Fruit fly (Drosophila melanogaster) whole organism, embryonic: ENCODE measurements around the gene CG6749.

ENCODE experiments used
- Antp ChIP-seq: fragments of 200-800 bp; sonication (Bioruptor generic); optimal IDR thresholded peaks from 3 replicates; lab custom pipeline; 2016; ENCODE audit warnings: missing biosample characterization, missing genetic modification characterization
- Atf6 ChIP-seq: fragments of 200-800 bp; sonication (Bioruptor generic); IDR thresholded peaks from 2 replicates; pipeline ENCODE4 v1.3.6; 2022; ENCODE audit warnings: missing biosample characterization, missing genetic modification characterization
- Bteb2 ChIP-seq: fragments of 200-800 bp; sonication (Bioruptor generic); optimal IDR thresholded peaks from 2 replicates; lab custom pipeline; 2016; ENCODE audit warnings: missing biosample characterization, missing genetic modification characterization
- CG11504 ChIP-seq: fragments of 200-800 bp; sonication (Bioruptor generic); optimal IDR thresholded peaks from 3 replicates; lab custom pipeline; 2019; ENCODE audit warnings: missing biosample characterization, mild to moderate bottlenecking, missing genetic modification characterization, moderate library complexity
- CG11695 ChIP-seq: fragments of 200-800 bp; sonication (Bioruptor generic); IDR thresholded peaks from 3 replicates; pipeline ENCODE4 v1.3.6; 2022; ENCODE audit warnings: missing biosample characterization, missing genetic modification characterization
- CG11723 ChIP-seq: fragments of 200-800 bp; sonication (Bioruptor generic); optimal IDR thresholded peaks from 2 replicates; lab custom pipeline; 2017; ENCODE audit warnings: missing biosample characterization, mild to moderate bottlenecking, missing genetic modification characterization
- CG12155 ChIP-seq: fragments of 200-800 bp; sonication (Bioruptor generic); optimal IDR thresholded peaks from 3 replicates; lab custom pipeline; 2016; ENCODE audit warnings: missing biosample characterization, missing genetic modification characterization
- CG1233 ChIP-seq: fragments of 200-800 bp; sonication (Bioruptor generic); optimal IDR thresholded peaks from 4 replicates; lab custom pipeline; 2018; ENCODE audit warnings: missing biosample characterization, mild to moderate bottlenecking, missing genetic modification characterization
- CG13424 ChIP-seq: fragments of 200-800 bp; sonication (Bioruptor generic); optimal IDR thresholded peaks from 2 replicates; lab custom pipeline; 2019; ENCODE audit warnings: missing biosample characterization, mild to moderate bottlenecking, missing genetic modification characterization, moderate library complexity
- CG14667 ChIP-seq: fragments of 200-800 bp; sonication (Bioruptor generic); IDR thresholded peaks from 2 replicates; pipeline ENCODE4 v1.3.6; 2022; ENCODE audit warnings: missing biosample characterization, missing genetic modification characterization
- CG1602 ChIP-seq: fragments of 200-800 bp; sonication (Bioruptor generic); optimal IDR thresholded peaks from 3 replicates; lab custom pipeline; 2016; ENCODE audit warnings: missing biosample characterization, missing genetic modification characterization
- CG17829 ChIP-seq: fragments of 200-800 bp; optimal IDR thresholded peaks from 2 replicates; lab custom pipeline; 2019; ENCODE audit warnings: missing biosample characterization, mild to moderate bottlenecking, missing genetic modification characterization, moderate library complexity
- CG34224 ChIP-seq: fragments of 200-800 bp; sonication (Bioruptor generic); IDR thresholded peaks from 3 replicates; pipeline ENCODE4 v1.3.6; 2022; ENCODE audit warnings: missing biosample characterization, missing genetic modification characterization; ENCODE audit not compliant: partially characterized antibody
- CG42726 ChIP-seq: fragments of 200-800 bp; sonication (Bioruptor generic); IDR thresholded peaks from 2 replicates; pipeline ENCODE4 v1.3.6; 2022; ENCODE audit warnings: missing biosample characterization, missing genetic modification characterization; ENCODE audit not compliant: partially characterized antibody
- CG4282 ChIP-seq: fragments of 200-800 bp; sonication (Bioruptor generic); optimal IDR thresholded peaks from 2 replicates; lab custom pipeline; 2016; ENCODE audit warnings: missing biosample characterization, missing genetic modification characterization
- CG4424 ChIP-seq: fragments of 200-800 bp; sonication (Bioruptor generic); optimal IDR thresholded peaks from 3 replicates; lab custom pipeline; 2016; ENCODE audit warnings: missing biosample characterization, missing genetic modification characterization
- CG5245 ChIP-seq: fragments of 200-800 bp; sonication (Bioruptor generic); optimal IDR thresholded peaks from 3 replicates; lab custom pipeline; 2016; ENCODE audit warnings: missing biosample characterization, missing genetic modification characterization
- CG6683 ChIP-seq: fragments of 200-800 bp; sonication (Bioruptor generic); optimal IDR thresholded peaks from 2 replicates; lab custom pipeline; 2017; ENCODE audit warnings: missing biosample characterization, mild to moderate bottlenecking, missing genetic modification characterization, missing genetic modification reagents
- CG8388 ChIP-seq: fragments of 200-800 bp; sonication (Bioruptor generic); optimal IDR thresholded peaks from 2 replicates; lab custom pipeline; 2019; ENCODE audit warnings: missing biosample characterization, mild to moderate bottlenecking, missing genetic modification characterization, moderate library complexity
- CG8944 ChIP-seq: fragments of 200-800 bp; sonication (Bioruptor generic); optimal IDR thresholded peaks from 3 replicates; lab custom pipeline; 2016; ENCODE audit warnings: missing biosample characterization, missing genetic modification characterization
- Dbx ChIP-seq: fragments of 200-800 bp; sonication (Bioruptor generic); IDR thresholded peaks from 3 replicates; pipeline ENCODE4 v1.3.6; 2022; ENCODE audit warnings: missing biosample characterization, missing genetic modification characterization
- E2f1 ChIP-seq: fragments of 200-800 bp; sonication (Bioruptor generic); IDR thresholded peaks from 2 replicates; pipeline ENCODE4 v1.3.6; 2022; ENCODE audit warnings: missing biosample characterization, missing genetic modification characterization
- ERR ChIP-seq: fragments of 200-800 bp; sonication (Bioruptor generic); optimal IDR thresholded peaks from 2 replicates; lab custom pipeline; 2016; ENCODE audit warnings: missing biosample characterization, missing genetic modification characterization
- Ets65A ChIP-seq: fragments of 200-800 bp; sonication (Bioruptor generic); peaks from one replicate; lab custom pipeline; 2016; ENCODE audit warnings: missing biosample characterization, missing genetic modification characterization
- Jarid2 ChIP-seq: fragments of 200-800 bp; sonication (Bioruptor generic); optimal IDR thresholded peaks from 3 replicates; lab custom pipeline; 2017; ENCODE audit warnings: mild to moderate bottlenecking, missing biosample characterization, missing genetic modification reagents, missing genetic modification characterization
- MTF-1 ChIP-seq: fragments of 200-800 bp; sonication (Bioruptor generic); optimal IDR thresholded peaks from 2 replicates; lab custom pipeline; 2018; ENCODE audit warnings: missing biosample characterization, mild to moderate bottlenecking, missing genetic modification characterization, borderline replicate concordance
- Max ChIP-seq: fragments of 200-800 bp; sonication (Bioruptor generic); optimal IDR thresholded peaks from 2 replicates; lab custom pipeline; 2016; ENCODE audit warnings: missing biosample characterization, mild to moderate bottlenecking, missing genetic modification characterization
- Meics ChIP-seq: fragments of 200-800 bp; sonication (Bioruptor generic); optimal IDR thresholded peaks from 2 replicates; lab custom pipeline; 2017; ENCODE audit warnings: missing biosample characterization, mild to moderate bottlenecking, missing genetic modification characterization
- Mrtf ChIP-seq: fragments of 200-800 bp; sonication (Bioruptor generic); IDR thresholded peaks from 3 replicates; pipeline ENCODE4 v1.3.6; 2022; ENCODE audit warnings: missing biosample characterization, missing genetic modification characterization
- Nf-YA ChIP-seq: fragments of 200-800 bp; sonication (Bioruptor generic); IDR thresholded peaks from 2 replicates; pipeline ENCODE4 v1.3.6; 2022; ENCODE audit warnings: missing biosample characterization, missing genetic modification characterization
- Nf-YC ChIP-seq: fragments of 200-800 bp; optimal IDR thresholded peaks from 3 replicates; lab custom pipeline; 2019; ENCODE audit warnings: missing biosample characterization, mild to moderate bottlenecking, missing genetic modification characterization, moderate library complexity
- NfI ChIP-seq: fragments of 200-800 bp; sonication (Bioruptor generic); optimal IDR thresholded peaks from 3 replicates; lab custom pipeline; 2018; ENCODE audit warnings: missing biosample characterization, mild to moderate bottlenecking, missing genetic modification characterization, moderate library complexity
- Tbp ChIP-seq: fragments of >200 bp; optimal IDR thresholded peaks from 2 replicates; lab custom pipeline; 2018; ENCODE audit warnings: missing biosample characterization, missing genetic modification characterization
- Vsx1 ChIP-seq: fragments of 200-800 bp; sonication (Bioruptor generic); optimal IDR thresholded peaks from 2 replicates; lab custom pipeline; 2017; ENCODE audit warnings: missing biosample characterization, mild to moderate bottlenecking, missing genetic modification characterization, missing genetic modification reagents
- Xbp1 ChIP-seq: fragments of 200-800 bp; sonication (Bioruptor generic); optimal IDR thresholded peaks from 3 replicates; lab custom pipeline; 2016; ENCODE audit warnings: missing biosample characterization, mild to moderate bottlenecking, missing genetic modification characterization
- cad ChIP-seq: fragments of >200 bp; optimal IDR thresholded peaks from 2 replicates; lab custom pipeline; 2017; ENCODE audit warnings: missing biosample characterization, missing genetic modification characterization
- chinmo ChIP-seq: fragments of 200-800 bp; sonication (Bioruptor generic); IDR thresholded peaks from 4 replicates; pipeline ENCODE4 v1.3.6; 2022; ENCODE audit warnings: missing biosample characterization, missing genetic modification characterization; ENCODE audit not compliant: partially characterized antibody
- crol ChIP-seq: fragments of 200-800 bp; sonication (Bioruptor generic); IDR thresholded peaks from 2 replicates; pipeline ENCODE4 v1.3.6; 2022; ENCODE audit warnings: missing biosample characterization, missing genetic modification characterization
- gcm2 ChIP-seq: fragments of 200-800 bp; sonication (Bioruptor generic); optimal IDR thresholded peaks from 2 replicates; lab custom pipeline; 2016; ENCODE audit warnings: missing biosample characterization, missing genetic modification characterization
- gfzf ChIP-seq: fragments of 200-800 bp; sonication (Bioruptor generic); optimal IDR thresholded peaks from 2 replicates; lab custom pipeline; 2016; ENCODE audit warnings: missing biosample characterization, mild to moderate bottlenecking, missing genetic modification characterization, moderate library complexity
- hth ChIP-seq: fragments of >200 bp; optimal IDR thresholded peaks from 2 replicates; lab custom pipeline; 2017; ENCODE audit warnings: inconsistent platforms
- luna ChIP-seq: fragments of 200-800 bp; sonication (Bioruptor generic); optimal IDR thresholded peaks from 2 replicates; lab custom pipeline; 2016; ENCODE audit warnings: missing biosample characterization, missing genetic modification characterization
- org-1 ChIP-seq: fragments of 200-800 bp; sonication (Bioruptor generic); optimal IDR thresholded peaks from 2 replicates; lab custom pipeline; 2017; ENCODE audit warnings: missing biosample characterization, missing genetic modification characterization
- slbo ChIP-seq: fragments of 200-800 bp; sonication (Bioruptor generic); IDR thresholded peaks from 2 replicates; pipeline ENCODE4 v1.3.6; 2022; ENCODE audit warnings: missing biosample characterization, missing genetic modification characterization
- slou ChIP-seq: fragments of 200-800 bp; sonication (Bioruptor generic); optimal IDR thresholded peaks from 3 replicates; lab custom pipeline; 2016; ENCODE audit warnings: missing biosample characterization, missing genetic modification characterization
- stwl ChIP-seq: fragments of 200-800 bp; sonication (Bioruptor generic); optimal IDR thresholded peaks from 3 replicates; lab custom pipeline; 2018; ENCODE audit warnings: missing biosample characterization, mild to moderate bottlenecking, missing genetic modification characterization, moderate library complexity
- tll ChIP-seq, 2 experiments: fragments of 200-800 bp in 1 of 2; fragments of >200 bp in 1 of 2; sonication (Bioruptor generic) in 1 of 2; optimal IDR thresholded peaks; 2 replicates each; lab custom pipeline; 2017 to 2019; ENCODE audit warnings: missing biosample characterization in 2 of 2, missing genetic modification characterization in 2 of 2, mild to moderate bottlenecking in 1 of 2, moderate library complexity in 1 of 2
- usp ChIP-seq: fragments of >200 bp; optimal IDR thresholded peaks from 2 replicates; lab custom pipeline; 2017; ENCODE audit warnings: missing biosample characterization, missing genetic modification characterization
- wek ChIP-seq: fragments of 200-800 bp; sonication (Bioruptor generic); optimal IDR thresholded peaks from 3 replicates; lab custom pipeline; 2018; ENCODE audit warnings: missing biosample characterization, mild to moderate bottlenecking, missing genetic modification characterization, moderate library complexity

CG6749 gene

DNA sequence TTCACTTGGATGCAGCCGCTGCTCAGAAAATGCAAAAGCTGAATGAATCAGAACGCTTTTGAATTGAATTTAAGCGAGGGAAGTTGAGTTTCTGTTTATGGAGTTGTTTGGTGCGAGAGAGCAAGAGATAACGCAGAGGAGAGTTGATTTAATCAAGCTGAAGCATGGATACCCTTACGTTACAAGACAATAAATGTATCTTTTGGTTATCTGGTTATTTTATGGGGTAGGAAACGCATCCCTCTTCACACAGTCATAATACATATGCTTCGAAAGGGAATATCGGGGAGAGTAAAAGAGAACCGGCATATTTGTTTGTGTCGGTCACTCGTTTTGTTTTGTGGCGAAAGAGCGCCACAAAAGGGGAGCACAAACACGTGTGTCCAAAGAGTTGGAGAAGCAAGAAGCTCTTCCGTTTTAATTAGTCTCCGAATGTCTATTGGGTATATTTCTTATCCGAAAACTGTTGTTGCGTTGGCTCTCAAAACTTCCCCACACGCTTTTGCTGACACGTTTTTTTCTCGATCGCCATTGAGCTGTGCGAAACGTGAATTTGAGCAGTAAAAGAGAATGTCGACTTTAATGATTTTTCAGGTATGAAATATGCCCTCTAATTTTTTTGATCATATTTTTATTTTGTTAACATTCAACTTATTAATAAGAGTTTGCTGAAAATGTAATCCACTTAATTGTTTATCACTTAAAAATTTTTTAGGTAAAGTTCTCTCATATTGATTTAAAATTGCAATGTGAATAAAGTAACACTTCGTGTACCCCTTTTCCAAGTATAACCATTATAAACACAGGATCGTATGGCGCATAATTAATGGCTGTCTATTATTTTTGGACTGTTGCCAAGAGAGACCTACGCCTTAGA, 36.7 kb downstream of the CG6749 start, which contains the start of gene Prps (continued):
- TF ChIP-seq Tbp (GFP tag; lab: Kevin White, UChicago), result no peak
- TF ChIP-seq wek (GFP tag; lab: Kevin White, UChicago), result peak; percentile 42
- peak; percentile 79 for TF ChIP-seq CG11695 (GFP tag; lab: Robert Waterston, UW)
- TF ChIP-seq CG17829, result peak; percentile 75
- peak; percentile 8 for TF ChIP-seq slou (GFP tag; lab: Kevin White, UChicago)
- TF ChIP-seq org-1 (GFP tag; lab: Kevin White, UChicago), result peak; percentile 74
- peak; percentile 88 for TF ChIP-seq Antp (GFP tag; lab: Kevin White, UChicago)
- peak; percentile 94 for TF ChIP-seq Ets65A (GFP tag; lab: Kevin White, UChicago)
- peak; percentile 82 for TF ChIP-seq slbo (GFP tag; lab: Robert Waterston, UW)
- TF ChIP-seq CG1233 (GFP tag; lab: Kevin White, UChicago), result peak; percentile 63
- peak; percentile 42 for TF ChIP-seq CG11723 (GFP tag; lab: Kevin White, UChicago)
- peak; percentile 78 for TF ChIP-seq CG11504 (tag; lab: Kevin White, UChicago)
- TF ChIP-seq ERR (GFP tag; lab: Kevin White, UChicago), result peak; percentile 72
- TF ChIP-seq Nf-YA (GFP tag; lab: Robert Waterston, UW), result no peak; the same call in 1 of the 2 replicates
- no peak for TF ChIP-seq cad
- TF ChIP-seq CG8944 (GFP tag; lab: Kevin White, UChicago), result peak; percentile 47
- TF ChIP-seq Dbx (GFP tag; lab: Robert Waterston, UW), result peak; percentile 82
- TF ChIP-seq Max (GFP tag; lab: Kevin White, UChicago), result peak; percentile 68
- peak; percentile 74 for TF ChIP-seq NfI (GFP tag; lab: Kevin White, UChicago)
- peak; percentile 69 for TF ChIP-seq CG13424 (tag; lab: Kevin White, UChicago)
- TF ChIP-seq luna, result peak; percentile 48
- TF ChIP-seq Atf6, result peak; percentile 73
- TF ChIP-seq crol (GFP tag; lab: Robert Waterston, UW), result no peak
- peak; percentile 49 for TF ChIP-seq gcm2
- TF ChIP-seq E2f1 (GFP tag; lab: Robert Waterston, UW), result peak; percentile 81
- peak; percentile 85 for TF ChIP-seq Meics
- TF ChIP-seq CG1602, result peak; percentile 46
- TF ChIP-seq Jarid2 (GFP tag; lab: Kevin White, UChicago), result peak; percentile 35
- TF ChIP-seq CG42726 (GFP tag; lab: Robert Waterston, UW), result no peak; the same call in 1 of the 2 replicates
- TF ChIP-seq CG4282, result peak; percentile 79
- TF ChIP-seq CG5245 (GFP tag; lab: Kevin White, UChicago), result peak; percentile 56
- peak; percentile 63 for TF ChIP-seq Bteb2 (GFP tag; lab: Kevin White, UChicago)
- TF ChIP-seq CG8388 (GFP tag; lab: Kevin White, UChicago), result peak; percentile 73
- TF ChIP-seq CG4424 (GFP tag; lab: Kevin White, UChicago), result peak; percentile 76
- TF ChIP-seq chinmo (GFP tag; lab: Robert Waterston, UW), result 0 out of 4 replicates have a peak, but pooled peaks have one; percentile 58
- peak; percentile 78; the same call in 2 of the 3 replicates for TF ChIP-seq Mrtf (GFP tag; lab: Robert Waterston, UW)
- TF ChIP-seq gfzf (GFP tag; lab: Kevin White, UChicago), result no peak
- TF ChIP-seq CG6683, result peak; percentile 49
- peak; percentile 58 for TF ChIP-seq CG14667
- TF ChIP-seq MTF-1 (GFP tag; lab: Kevin White, UChicago), result peak; percentile 60
- TF ChIP-seq Vsx1 (GFP tag; lab: Kevin White, UChicago), result peak; percentile 48
- TF ChIP-seq hth (lab: Kevin White, UChicago), result no peak
- peak; percentile 31; the same call in 1 of the 3 replicates for TF ChIP-seq CG34224 (GFP tag; lab: Robert Waterston, UW)
- TF ChIP-seq tll (GFP tag; optimal IDR thresholded peaks at IDR 0.05; lab: Kevin White, UChicago), result no peak
- TF ChIP-seq Xbp1 (GFP tag; lab: Kevin White, UChicago), result peak; percentile 72
- peak; percentile 59 for TF ChIP-seq CG12155 (GFP tag; lab: Kevin White, UChicago)
- TF ChIP-seq stwl, result no peak
- peak; percentile 68 for TF ChIP-seq Nf-YC (tag; lab: Kevin White, UChicago)
- no peak for TF ChIP-seq usp
